Worm (Caenorhabditis elegans): ENCODE measurements around the gene insc-1.
A peak's percentile ranks its signal among the peaks of the same experiment; 100 is the strongest.

insc-1 gene

DNA sequence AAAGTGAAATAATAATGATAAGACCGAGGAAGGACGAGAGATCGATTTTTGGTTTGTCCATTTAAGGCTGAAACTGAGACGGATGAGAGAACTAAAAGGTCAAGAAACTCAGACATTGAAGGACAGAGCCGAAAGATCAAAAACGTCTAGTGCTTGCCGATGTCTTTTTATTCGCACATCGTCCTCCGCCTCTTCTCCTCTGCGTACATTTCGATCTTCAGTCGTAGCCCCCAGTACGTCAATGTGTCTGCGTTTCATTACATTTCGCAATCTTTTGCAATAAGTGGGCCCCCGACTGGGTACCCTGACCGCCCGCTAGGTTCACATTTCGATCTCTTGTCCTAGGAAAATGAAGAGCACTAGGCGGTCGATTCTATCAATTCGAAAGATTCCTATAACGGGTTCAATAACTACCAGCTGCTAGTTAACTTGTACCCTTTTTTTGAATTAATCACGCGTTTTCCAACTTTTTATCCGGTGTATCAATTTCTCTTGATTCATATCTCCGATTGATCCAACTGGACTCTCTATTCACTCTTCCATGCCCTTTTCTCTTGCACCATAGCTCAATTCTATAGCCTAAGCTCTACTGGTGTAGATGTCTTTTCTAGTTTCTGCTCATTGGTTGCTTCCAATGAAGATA, 33.5 kb downstream of the insc-1 start (continued):
- TF ChIP-seq mab-5 (tag; optimal IDR thresholded peaks at IDR 0.05) (no peak), elt-1 (tag; optimal IDR thresholded peaks at IDR 0.05) (no peak), ZK546.5 (tag; optimal IDR thresholded peaks at IDR 0.05) (no peak), ama-1 (optimal IDR thresholded peaks at IDR 0.05) (no peak), F13H6.1 (tag; optimal IDR thresholded peaks at IDR 0.05) (peak; percentile 54), R02D3.7 (tag; optimal IDR thresholded peaks at IDR 0.05) (no peak)

DNA sequence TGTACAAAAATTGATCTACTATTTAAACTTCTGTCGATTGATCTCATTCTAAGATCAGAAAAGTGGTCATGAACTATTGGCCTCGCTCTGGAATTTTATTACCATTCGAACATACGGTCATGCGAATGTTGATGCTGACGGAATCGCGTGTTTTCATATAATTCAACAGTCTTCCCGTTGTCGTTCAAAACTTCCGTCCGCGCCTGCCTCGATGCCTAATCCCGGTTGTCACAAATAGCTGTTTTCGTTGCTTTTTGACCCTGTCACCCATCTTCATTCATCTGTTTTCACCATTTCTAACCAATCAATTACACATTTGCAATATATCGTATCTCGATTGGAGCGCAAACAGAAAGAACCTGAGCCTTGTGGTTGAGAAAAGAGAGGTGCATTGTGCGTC, 34.7 kb downstream of the insc-1 start:
- no peak for TF ChIP-seq fos-1 (tag; optimal IDR thresholded peaks at IDR 0.05)
- TF ChIP-seq elt-1 (tag; optimal IDR thresholded peaks at IDR 0.05), result no peak
- TF ChIP-seq nhr-25 (tag; optimal IDR thresholded peaks at IDR 0.05), result peak; percentile 35
- TF ChIP-seq lin-39 (tag; optimal IDR thresholded peaks at IDR 0.05), result no peak
- no peak for TF ChIP-seq lin-11 (tag; optimal IDR thresholded peaks at IDR 0.05)
- TF ChIP-seq peb-1 (tag; optimal IDR thresholded peaks at IDR 0.05), result no peak
- no peak for TF ChIP-seq nhr-21 (tag; optimal IDR thresholded peaks at IDR 0.05)

DNA sequence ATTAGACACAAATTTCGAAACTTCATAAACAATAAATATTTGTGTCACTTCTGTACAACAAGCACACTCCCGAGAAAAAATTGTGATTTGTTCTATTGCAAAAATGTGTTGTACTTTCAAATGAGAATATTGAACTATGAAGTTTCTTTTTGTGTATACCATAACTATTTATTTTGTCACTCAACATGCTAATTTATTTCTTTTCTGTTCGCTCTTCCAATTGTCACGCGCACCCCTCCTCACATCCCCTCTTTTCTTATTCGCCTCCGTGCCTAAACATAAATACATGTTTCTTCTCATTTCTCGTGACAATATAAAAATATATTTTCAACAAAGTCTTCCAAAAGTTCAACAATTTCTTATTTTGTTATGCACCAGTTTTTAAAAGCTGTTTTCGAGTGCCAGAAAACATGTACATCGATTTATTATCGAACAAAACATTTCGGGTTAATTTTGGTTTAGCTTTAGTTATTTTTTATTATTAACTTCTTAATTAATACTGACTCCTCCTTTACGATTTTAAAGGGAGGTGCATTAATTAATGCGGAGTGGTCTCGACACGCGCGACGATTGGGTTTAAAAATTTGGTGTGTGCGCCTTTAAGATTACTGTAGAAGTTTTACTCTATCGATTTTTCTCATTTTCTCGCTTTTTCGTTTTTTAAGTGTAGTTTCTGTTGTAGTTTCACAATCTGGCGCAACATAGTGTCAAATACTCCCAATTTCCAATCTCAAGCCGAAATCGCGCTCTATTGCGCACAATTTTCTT, 35.4 kb downstream of the insc-1 start:
- TF ChIP-seq lsy-2 (tag; optimal IDR thresholded peaks at IDR 0.05) (peak in 1 of 2 experiments; percentile 27), fos-1 (tag; optimal IDR thresholded peaks at IDR 0.05) (no peak), sem-4 (tag; optimal IDR thresholded peaks at IDR 0.05) (peak; percentile 17), nhr-25 (tag; optimal IDR thresholded peaks at IDR 0.05) (peak; percentile 15), C34F6.9 (tag; optimal IDR thresholded peaks at IDR 0.05) (peak; percentile 27)

DNA sequence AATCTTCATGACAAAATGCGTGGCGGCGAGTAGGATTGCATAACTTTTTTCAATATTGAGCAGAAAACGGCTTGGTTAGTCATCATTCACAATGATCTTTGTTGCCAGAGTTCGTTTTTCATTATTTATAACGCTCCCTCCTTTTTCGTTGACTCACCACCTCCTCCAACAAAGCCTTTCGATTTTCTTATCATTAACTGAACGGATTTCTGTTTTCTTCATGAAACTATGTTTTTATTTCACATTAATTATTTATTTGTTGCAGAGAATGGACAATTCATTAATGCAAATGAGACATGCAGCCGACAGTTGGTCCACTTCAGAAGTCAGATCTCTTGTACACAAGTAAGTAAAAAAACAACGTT, 36.0 kb downstream of the insc-1 start, which contains the start of gene bath-44:
Gene bath-44, plus strand, starts transcription at position 266 of the 365 bp plus-strand sequence.
- TF ChIP-seq dmd-4 (tag; optimal IDR thresholded peaks at IDR 0.05) (no peak), ama-1 (optimal IDR thresholded peaks at IDR 0.05) (no peak), skn-1 (tag; optimal IDR thresholded peaks at IDR 0.05) (no peak), nhr-6 (tag; optimal IDR thresholded peaks at IDR 0.05) (no peak), ztf-1 (GFP tag; conservative IDR thresholded peaks at IDR 0.05) (no peak), nhr-10 (tag; optimal IDR thresholded peaks at IDR 0.05) (no peak), ceh-82 (tag; optimal IDR thresholded peaks at IDR 0.05) (no peak), lin-39 (tag; optimal IDR thresholded peaks at IDR 0.05) (no peak), lsy-2 (tag; optimal IDR thresholded peaks at IDR 0.05) (no peak), egl-27 (tag; optimal IDR thresholded peaks at IDR 0.05) (no peak), crh-2 (tag; optimal IDR thresholded peaks at IDR 0.05) (no peak), mdl-1 (tag; optimal IDR thresholded peaks at IDR 0.05) (no peak), lin-11 (tag; optimal IDR thresholded peaks at IDR 0.05) (no peak), Y55F3AM.14 (GFP tag; optimal IDR thresholded peaks at IDR 0.05) (no peak), mab-5 (tag; optimal IDR thresholded peaks at IDR 0.05) (no peak), mbf-1 (tag; optimal IDR thresholded peaks at IDR 0.05) (no peak), aly-2 (tag; optimal IDR thresholded peaks at IDR 0.05) (no peak), nhr-129 (tag; optimal IDR thresholded peaks at IDR 0.05) (no peak)

DNA sequence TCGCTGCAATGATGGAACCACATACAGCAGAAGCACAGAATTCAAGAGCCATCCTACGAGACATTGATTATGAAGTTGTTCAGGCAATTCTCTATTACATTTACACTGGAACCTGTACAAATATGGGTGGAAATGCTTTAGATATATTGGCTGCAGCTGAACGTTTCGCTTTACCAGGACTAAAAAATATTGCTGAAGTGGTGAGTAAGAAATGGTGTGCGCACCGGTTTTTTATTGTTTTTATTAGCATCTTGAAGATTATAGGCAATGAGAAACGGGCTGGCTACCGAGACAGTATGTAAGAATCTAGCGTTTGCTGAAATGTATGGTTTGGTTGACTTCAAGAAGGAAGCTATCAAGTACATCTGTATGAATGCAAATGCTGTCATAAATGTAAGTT, 37.4 kb downstream of the insc-1 start:
- TF ChIP-seq C34F6.9 (tag; optimal IDR thresholded peaks at IDR 0.05), result no peak
- no peak for TF ChIP-seq mdl-1 (tag; optimal IDR thresholded peaks at IDR 0.05)
- no peak for TF ChIP-seq blmp-1 (tag; optimal IDR thresholded peaks at IDR 0.05; ENCODE audit: insufficient read depth)
- no peak for TF ChIP-seq lsy-2 (tag; optimal IDR thresholded peaks at IDR 0.05)
- TF ChIP-seq R02D3.7 (tag; optimal IDR thresholded peaks at IDR 0.05), result no peak
- no peak for TF ChIP-seq ZK546.5 (tag; optimal IDR thresholded peaks at IDR 0.05)
- no peak for TF ChIP-seq sma-9 (GFP tag; optimal IDR thresholded peaks at IDR 0.05)
- no peak for TF ChIP-seq sma-9 (tag; optimal IDR thresholded peaks at IDR 0.05)
- TF ChIP-seq nhr-25 (tag; optimal IDR thresholded peaks at IDR 0.05), result no peak
- TF ChIP-seq aly-2 (tag; optimal IDR thresholded peaks at IDR 0.05), result no peak
- TF ChIP-seq nhr-77 (tag; optimal IDR thresholded peaks at IDR 0.05), result no peak
- TF ChIP-seq ceh-82 (tag; optimal IDR thresholded peaks at IDR 0.05), result no peak
- no peak for TF ChIP-seq zag-1 (tag; optimal IDR thresholded peaks at IDR 0.05)
- TF ChIP-seq Y55F3AM.14 (GFP tag; optimal IDR thresholded peaks at IDR 0.05), result no peak
- no peak for TF ChIP-seq fos-1 (tag; optimal IDR thresholded peaks at IDR 0.05)
- TF ChIP-seq nhr-21 (tag; optimal IDR thresholded peaks at IDR 0.05), result no peak
- TF ChIP-seq nhr-6 (tag; optimal IDR thresholded peaks at IDR 0.05), result no peak
- TF ChIP-seq gmeb-1 (tag; optimal IDR thresholded peaks at IDR 0.05), result no peak
- no peak for TF ChIP-seq skn-1 (tag; optimal IDR thresholded peaks at IDR 0.05)
- no peak for TF ChIP-seq mbf-1 (tag; optimal IDR thresholded peaks at IDR 0.05)

Measured in whole organism, L2 larva.